Worm (Caenorhabditis elegans): Measurements from ENCODE around the gene eat-6.

eat-6 gene

DNA sequence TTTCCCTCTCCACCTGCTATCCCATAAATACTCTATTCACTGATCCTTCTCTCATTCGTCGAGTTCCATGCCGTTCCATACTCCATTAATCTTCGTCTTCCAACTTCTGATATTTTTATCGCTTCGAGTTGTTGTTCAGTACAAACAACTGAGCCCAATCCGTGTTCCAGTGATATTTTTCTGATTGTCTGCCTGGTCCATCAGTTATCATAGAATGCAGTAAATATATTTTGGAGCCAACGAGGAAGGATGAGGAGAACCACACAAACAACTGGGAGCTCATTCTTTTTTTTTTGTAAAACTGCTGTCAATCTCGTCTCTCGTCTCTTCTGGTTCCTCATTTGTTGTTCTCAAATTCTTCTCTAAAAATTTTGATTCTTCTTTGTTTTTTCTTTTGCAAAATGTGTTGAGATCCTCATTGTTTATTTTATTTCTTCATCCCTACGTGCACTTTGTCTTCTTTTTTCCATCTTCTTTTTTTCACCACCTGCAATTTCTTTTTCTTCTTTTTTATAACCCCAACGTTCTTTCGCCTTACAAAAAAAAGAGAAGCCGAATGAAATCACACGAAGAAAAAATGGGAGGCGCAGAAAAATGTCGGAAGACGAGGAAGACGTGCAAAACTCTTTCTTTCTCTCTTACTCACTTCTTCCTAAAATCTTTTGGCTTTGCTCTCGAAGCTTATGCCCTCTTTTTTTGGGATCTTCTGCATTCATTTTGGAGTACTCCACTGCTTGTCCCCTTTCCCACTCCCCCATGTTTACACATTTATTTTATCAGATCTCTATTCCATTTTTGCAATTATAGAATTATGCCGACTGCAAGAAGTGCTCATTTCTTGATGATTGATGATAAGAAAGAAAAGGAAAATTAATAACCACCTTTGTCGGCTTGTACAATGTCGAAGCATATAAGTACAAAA is 45.8 kb downstream of the eat-6 start:
- TF ChIP-seq unc-62 (GFP tag; optimal IDR thresholded peaks at IDR 0.05), result no peak

DNA sequence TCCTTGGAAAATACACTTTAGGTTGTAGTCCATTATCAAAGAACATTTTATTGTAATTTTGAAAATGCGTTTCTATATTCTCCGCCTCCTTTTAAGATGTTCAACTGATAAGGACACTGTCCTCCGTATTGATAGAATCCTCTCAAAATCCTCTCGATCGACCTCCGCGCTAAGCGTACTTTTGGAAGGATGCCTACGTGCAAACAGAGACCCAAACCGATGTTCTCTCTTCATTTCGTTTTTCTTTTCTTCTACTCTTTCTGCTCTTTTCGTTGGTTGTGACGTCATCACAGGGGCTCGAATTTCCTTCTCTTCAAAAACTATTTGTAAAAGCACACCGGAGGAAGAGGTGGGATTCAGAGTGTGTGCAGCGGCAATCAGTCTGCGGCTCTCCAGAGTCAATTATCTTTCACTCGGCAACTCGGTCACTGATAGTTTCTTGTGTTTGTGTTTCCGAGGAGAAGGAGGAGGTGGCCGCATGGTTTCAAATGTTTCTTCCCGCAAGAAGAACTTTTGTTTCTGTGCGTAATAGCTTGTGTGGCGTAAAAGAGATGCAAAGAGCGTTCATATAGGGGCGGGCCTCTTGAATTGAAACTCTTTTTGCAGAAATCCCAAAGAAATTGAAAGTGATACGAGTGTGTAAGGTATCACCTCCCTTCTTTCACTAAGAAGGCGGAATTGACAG is 47.2 kb downstream of the eat-6 start, which contains the start of gene C34B4.2:
C34B4.2 (plus strand) TSS at position 614 of the 685 bp plus-strand sequence.
- TF ChIP-seq unc-62 (GFP tag; optimal IDR thresholded peaks at IDR 0.05), result no peak

DNA sequence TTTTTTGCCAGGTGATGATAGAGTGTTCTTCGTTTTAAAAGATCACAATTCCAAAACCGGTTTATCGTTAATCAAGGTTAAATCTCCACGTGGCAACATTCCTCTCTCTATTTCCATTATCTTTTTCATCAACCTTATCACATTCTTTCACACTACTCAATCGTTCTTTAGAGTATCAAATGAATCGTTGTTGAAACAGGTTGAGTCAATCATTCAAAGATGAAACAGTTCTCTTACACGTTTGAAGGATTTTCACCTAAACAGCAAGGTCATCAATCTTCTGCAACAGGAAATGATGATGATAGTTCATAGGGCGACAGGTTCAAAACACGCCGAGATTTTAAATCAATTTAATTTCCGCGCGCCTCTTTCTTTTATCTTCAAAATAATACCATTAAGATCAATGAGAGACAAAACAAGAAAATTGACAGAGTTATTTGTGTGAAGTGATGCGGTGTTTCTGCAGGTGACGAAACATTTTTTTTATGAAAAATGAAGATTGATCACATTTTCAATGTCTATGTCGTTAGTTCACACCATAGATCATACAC is 48.5 kb downstream of the eat-6 start:
- TF ChIP-seq unc-62 (GFP tag; optimal IDR thresholded peaks at IDR 0.05), result no peak

Measured in whole organism, dauer.